Fruit fly (Drosophila melanogaster) whole organism, prepupa: ENCODE data around the gene msd1.
A peak's percentile ranks its signal among the peaks of the same experiment; 100 is the strongest.

Experiments
- Blimp-1 ChIP-seq: fragments of 200-800 bp; sonication (Bioruptor generic); optimal IDR thresholded peaks from 3 replicates; lab custom pipeline; 2017; ENCODE audit warnings: missing biosample characterization, missing genetic modification characterization, mild to moderate bottlenecking, moderate library complexity, missing genetic modification reagents
- CG10631 ChIP-seq: fragments of 200-800 bp; sonication (Bioruptor generic); optimal IDR thresholded peaks from 2 replicates; lab custom pipeline; 2016; ENCODE audit warnings: missing biosample characterization, missing genetic modification characterization
- CG10669 ChIP-seq: fragments of 200-800 bp; sonication (Bioruptor generic); optimal IDR thresholded peaks from 3 replicates; lab custom pipeline; 2018; ENCODE audit warnings: missing biosample characterization, mild to moderate bottlenecking, missing genetic modification characterization, moderate library complexity
- CG11294 ChIP-seq: fragments of 200-800 bp; sonication (Bioruptor generic); IDR thresholded peaks from 2 replicates; pipeline ENCODE4 v1.3.6; 2022; ENCODE audit warnings: missing biosample characterization, missing genetic modification characterization
- CG11762 ChIP-seq: fragments of 200-800 bp; sonication (Bioruptor generic); optimal IDR thresholded peaks from 3 replicates; lab custom pipeline; 2016; ENCODE audit warnings: missing biosample characterization, missing genetic modification characterization; ENCODE audit not compliant: insufficient read depth
- CG11902 ChIP-seq: fragments of 200-800 bp; sonication (Bioruptor generic); optimal IDR thresholded peaks from 3 replicates; lab custom pipeline; 2016; ENCODE audit warnings: missing biosample characterization, missing genetic modification characterization
- CG15336 ChIP-seq: fragments of 200-800 bp; sonication (Bioruptor generic); IDR thresholded peaks from 2 replicates; pipeline ENCODE4 v1.3.6; 2022; ENCODE audit warnings: missing biosample characterization, missing genetic modification characterization
- CG1621 ChIP-seq: fragments of 200-800 bp; sonication (Bioruptor generic); optimal IDR thresholded peaks from 3 replicates; lab custom pipeline; 2018; ENCODE audit warnings: missing biosample characterization, mild to moderate bottlenecking, missing genetic modification characterization
- CG3032 ChIP-seq: fragments of 200-800 bp; optimal IDR thresholded peaks from 2 replicates; lab custom pipeline; 2019; ENCODE audit warnings: missing biosample characterization, mild to moderate bottlenecking, missing genetic modification characterization, moderate library complexity
- CG31627 ChIP-seq: fragments of 200-800 bp; sonication (Bioruptor generic); optimal IDR thresholded peaks from 3 replicates; lab custom pipeline; 2016; ENCODE audit warnings: missing biosample characterization, missing genetic modification characterization
- CG3919 ChIP-seq: fragments of 200-800 bp; sonication (Bioruptor generic); optimal IDR thresholded peaks from 3 replicates; lab custom pipeline; 2016; ENCODE audit warnings: missing biosample characterization, missing genetic modification characterization
- CG6163 ChIP-seq: fragments of 200-800 bp; sonication (Bioruptor generic); IDR thresholded peaks from 3 replicates; pipeline ENCODE4 v1.3.6; 2022; ENCODE audit warnings: missing biosample characterization, missing genetic modification characterization
- CG6276 ChIP-seq: fragments of 200-800 bp; sonication (Bioruptor generic); optimal IDR thresholded peaks from 2 replicates; lab custom pipeline; 2017; ENCODE audit warnings: missing biosample characterization, mild to moderate bottlenecking, missing genetic modification characterization
- CG6808 ChIP-seq: fragments of 200-800 bp; sonication (Bioruptor generic); optimal IDR thresholded peaks from 3 replicates; lab custom pipeline; 2017; ENCODE audit warnings: missing biosample characterization, missing genetic modification characterization, mild to moderate bottlenecking, moderate library complexity, missing genetic modification reagents
- CG6854 ChIP-seq: fragments of 200-800 bp; sonication (Bioruptor generic); optimal IDR thresholded peaks from 2 replicates; lab custom pipeline; 2017; ENCODE audit warnings: missing biosample characterization, mild to moderate bottlenecking, missing genetic modification characterization
- CG7368 ChIP-seq: fragments of 200-800 bp; sonication (Bioruptor generic); optimal IDR thresholded peaks from 3 replicates; lab custom pipeline; 2016; ENCODE audit warnings: missing biosample characterization, missing genetic modification characterization
- CG8119 ChIP-seq: fragments of 200-800 bp; sonication (Bioruptor generic); IDR thresholded peaks from 3 replicates; pipeline ENCODE4 v1.3.6; 2022; ENCODE audit warnings: missing biosample characterization, missing genetic modification characterization
- CG8319 ChIP-seq: fragments of 200-800 bp; sonication (Bioruptor generic); optimal IDR thresholded peaks from 3 replicates; lab custom pipeline; 2016; ENCODE audit warnings: missing biosample characterization, missing genetic modification characterization
- CG8632 ChIP-seq: fragments of 200-800 bp; sonication (Bioruptor generic); optimal IDR thresholded peaks from 3 replicates; lab custom pipeline; 2016; ENCODE audit warnings: missing biosample characterization, missing genetic modification characterization
- CG9139 ChIP-seq: fragments of 200-800 bp; sonication (Bioruptor generic); optimal IDR thresholded peaks from 3 replicates; lab custom pipeline; 2017; ENCODE audit warnings: missing biosample characterization, mild to moderate bottlenecking, missing genetic modification characterization
- Eip93F ChIP-seq: fragments of 200-800 bp; sonication (Bioruptor generic); optimal IDR thresholded peaks from 2 replicates; lab custom pipeline; 2016; ENCODE audit warnings: missing biosample characterization, mild to moderate bottlenecking, missing genetic modification characterization
- Ets21C ChIP-seq: fragments of 200-800 bp; sonication (Bioruptor generic); optimal IDR thresholded peaks from 3 replicates; lab custom pipeline; 2016; ENCODE audit warnings: missing biosample characterization, missing genetic modification characterization
- Ets96B ChIP-seq: fragments of 200-800 bp; optimal IDR thresholded peaks from 2 replicates; lab custom pipeline; 2019; ENCODE audit warnings: missing biosample characterization, mild to moderate bottlenecking, missing genetic modification characterization, moderate library complexity
- Gug ChIP-seq: fragments of 200-800 bp; sonication (Bioruptor generic); IDR thresholded peaks from 2 replicates; pipeline ENCODE4 v1.3.6; 2022; ENCODE audit warnings: missing biosample characterization, missing genetic modification characterization
- Hr39 ChIP-seq: fragments of 200-800 bp; sonication (Bioruptor generic); optimal IDR thresholded peaks from 2 replicates; lab custom pipeline; 2016; ENCODE audit warnings: missing biosample characterization, missing genetic modification characterization
- Hr4 ChIP-seq: fragments of 200-800 bp; sonication (Bioruptor generic); optimal IDR thresholded peaks from 3 replicates; lab custom pipeline; 2016; ENCODE audit warnings: missing biosample characterization, missing genetic modification characterization
- Lpt ChIP-seq: fragments of 200-800 bp; sonication (Bioruptor generic); optimal IDR thresholded peaks from 3 replicates; lab custom pipeline; 2016; ENCODE audit warnings: missing biosample characterization, missing genetic modification characterization
- Met ChIP-seq: fragments of 200-800 bp; sonication (Bioruptor generic); optimal IDR thresholded peaks from 3 replicates; lab custom pipeline; 2016; ENCODE audit warnings: missing biosample characterization, missing genetic modification characterization
- OdsH ChIP-seq: fragments of 200-800 bp; sonication (Bioruptor generic); optimal IDR thresholded peaks from 3 replicates; lab custom pipeline; 2016; ENCODE audit warnings: missing biosample characterization, missing genetic modification characterization
- Smox ChIP-seq: fragments of 200-800 bp; sonication (Bioruptor generic); optimal IDR thresholded peaks from 3 replicates; lab custom pipeline; 2016; ENCODE audit warnings: missing biosample characterization, missing genetic modification characterization
- Sox102F ChIP-seq: fragments of 200-800 bp; sonication (Bioruptor generic); optimal IDR thresholded peaks from 2 replicates; lab custom pipeline; 2016; ENCODE audit warnings: missing biosample characterization, mild to moderate bottlenecking, missing genetic modification characterization
- Sox14 ChIP-seq: fragments of 200-800 bp; sonication (Bioruptor generic); optimal IDR thresholded peaks from 3 replicates; lab custom pipeline; 2016; ENCODE audit warnings: missing biosample characterization, missing genetic modification characterization
- achi ChIP-seq: fragments of 200-800 bp; sonication (Bioruptor generic); optimal IDR thresholded peaks from 3 replicates; lab custom pipeline; 2016; ENCODE audit warnings: missing biosample characterization, missing genetic modification characterization
- acj6 ChIP-seq: fragments of 200-800 bp; sonication (Bioruptor generic); optimal IDR thresholded peaks from 3 replicates; lab custom pipeline; 2016; ENCODE audit warnings: missing biosample characterization, missing genetic modification characterization
- cyc ChIP-seq: fragments of 200-800 bp; sonication (Bioruptor generic); optimal IDR thresholded peaks from 3 replicates; lab custom pipeline; 2016; ENCODE audit warnings: missing biosample characterization, missing genetic modification characterization
- dac ChIP-seq: fragments of 200-800 bp; sonication (Bioruptor generic); optimal IDR thresholded peaks from 2 replicates; lab custom pipeline; 2017; ENCODE audit warnings: missing biosample characterization, mild to moderate bottlenecking, missing genetic modification characterization
- dsx ChIP-seq: fragments of 200-800 bp; optimal IDR thresholded peaks from 3 replicates; lab custom pipeline; 2019; ENCODE audit warnings: missing biosample characterization, mild to moderate bottlenecking, missing genetic modification characterization, moderate library complexity; ENCODE audit not compliant: poor library complexity, severe bottlenecking
- eg ChIP-seq: fragments of 200-800 bp; sonication (Bioruptor generic); IDR thresholded peaks from 3 replicates; pipeline ENCODE4 v1.3.6; 2022; ENCODE audit warnings: missing biosample characterization, missing genetic modification characterization
- fd59A ChIP-seq: fragments of 200-800 bp; sonication (Bioruptor generic); optimal IDR thresholded peaks from 2 replicates; lab custom pipeline; 2017; ENCODE audit warnings: missing biosample characterization, mild to moderate bottlenecking, missing genetic modification characterization, missing genetic modification reagents
- fkh ChIP-seq: fragments of 200-800 bp; sonication (Bioruptor generic); optimal IDR thresholded peaks from 3 replicates; lab custom pipeline; 2017; ENCODE audit warnings: missing biosample characterization, mild to moderate bottlenecking, missing genetic modification characterization, moderate library complexity
- net ChIP-seq: fragments of 200-800 bp; sonication (Bioruptor generic); optimal IDR thresholded peaks from 3 replicates; lab custom pipeline; 2016; ENCODE audit warnings: missing biosample characterization, missing genetic modification characterization
- pdm3 ChIP-seq: fragments of 200-800 bp; sonication (Bioruptor generic); optimal IDR thresholded peaks from 3 replicates; lab custom pipeline; 2016; ENCODE audit warnings: missing biosample characterization, missing genetic modification characterization
- salr ChIP-seq, 2 experiments: fragments of 200-800 bp; sonication (Bioruptor generic); optimal IDR thresholded peaks; 3 replicates each; lab custom pipeline; 2016 to 2018; ENCODE audit warnings: missing biosample characterization in 2 of 2, missing genetic modification characterization in 2 of 2, mild to moderate bottlenecking in 1 of 2
- svp ChIP-seq: fragments of 200-800 bp; sonication (Bioruptor generic); peaks from one replicate; lab custom pipeline; 2016; ENCODE audit warnings: missing biosample characterization, missing genetic modification characterization
- topi ChIP-seq: fragments of 200-800 bp; sonication (Bioruptor generic); optimal IDR thresholded peaks from 3 replicates; lab custom pipeline; 2016; ENCODE audit warnings: missing biosample characterization, missing genetic modification characterization
- vri ChIP-seq: fragments of 200-800 bp; sonication (Bioruptor generic); optimal IDR thresholded peaks from 3 replicates; lab custom pipeline; 2016; ENCODE audit warnings: missing biosample characterization, mild to moderate bottlenecking, missing genetic modification characterization

The msd1 gene

DNA sequence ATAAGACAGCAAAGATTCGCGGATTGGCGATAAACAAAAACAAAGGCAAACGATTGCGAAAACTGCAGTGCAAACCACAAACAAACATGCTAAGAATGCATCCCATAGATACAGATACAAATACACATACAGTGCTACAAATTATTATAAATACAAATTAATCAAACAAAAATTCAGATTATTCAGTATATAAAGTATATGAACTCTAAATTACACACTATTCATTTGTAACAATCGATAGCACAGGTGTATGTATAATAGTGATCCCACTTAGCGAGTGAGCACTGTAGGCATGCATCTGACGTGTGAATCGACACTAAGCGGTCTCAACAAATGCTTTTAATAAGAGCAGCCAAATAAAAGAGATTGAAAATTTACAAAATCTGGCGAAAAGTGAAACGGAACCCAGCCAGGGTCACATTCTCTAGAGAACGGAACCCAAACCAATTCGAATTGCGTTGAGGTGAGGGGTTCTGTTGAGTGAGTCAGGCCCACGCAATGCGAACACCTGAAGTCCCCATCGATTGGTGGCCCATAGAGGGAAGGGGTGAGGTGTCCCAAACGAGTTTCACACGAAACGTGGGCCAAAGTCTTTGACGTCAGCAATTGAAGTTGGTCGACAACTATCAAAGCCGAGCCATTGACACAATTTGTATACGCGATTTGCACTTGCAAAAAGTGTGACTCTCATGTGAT lies 43.0 kb downstream of the msd1 start (continued):
- no peak for TF ChIP-seq dsx
- peak; percentile 52 for TF ChIP-seq dac (GFP tag; lab: Kevin White, UChicago)
- TF ChIP-seq fkh: no peak
- TF ChIP-seq Lpt (GFP tag; lab: Kevin White, UChicago): peak; percentile 29
- TF ChIP-seq CG8319 (GFP tag; lab: Kevin White, UChicago): no peak
- peak; percentile 37 for TF ChIP-seq topi (GFP tag; lab: Kevin White, UChicago)
- peak; percentile 73 for TF ChIP-seq OdsH (GFP tag; lab: Kevin White, UChicago)
- TF ChIP-seq CG15336: peak; percentile 80
- TF ChIP-seq CG10631 (GFP tag; lab: Kevin White, UChicago): peak; percentile 55
- TF ChIP-seq Hr4 (GFP tag; lab: Kevin White, UChicago): peak; percentile 82
- TF ChIP-seq Ets21C (GFP tag; lab: Kevin White, UChicago): peak; percentile 25
- TF ChIP-seq CG3032 (tag; lab: Kevin White, UChicago): peak; percentile 28
- peak; percentile 31 for TF ChIP-seq CG6276 (GFP tag; lab: Kevin White, UChicago)
- no peak for TF ChIP-seq CG9139 (GFP tag; lab: Kevin White, UChicago)
- no peak for TF ChIP-seq Eip93F
- peak; percentile 44; the same call in 1 of the 2 replicates for TF ChIP-seq CG11294
- TF ChIP-seq Hr39 (GFP tag; lab: Kevin White, UChicago): peak; percentile 72
- no peak for TF ChIP-seq CG11902
- peak; percentile 74 for TF ChIP-seq CG31627 (GFP tag; lab: Kevin White, UChicago)
- peak; percentile 61; the same call in 1 of the 2 replicates for TF ChIP-seq Gug (GFP tag; lab: Robert Waterston, UW)
- no peak for TF ChIP-seq CG6854 (GFP tag; lab: Kevin White, UChicago)
- peak; percentile 80 for TF ChIP-seq svp
- no peak for TF ChIP-seq Blimp-1
- TF ChIP-seq CG11762 (GFP tag; lab: Kevin White, UChicago): no peak
- TF ChIP-seq Smox (GFP tag; lab: Kevin White, UChicago): peak; percentile 73
- TF ChIP-seq CG8632 (GFP tag; lab: Kevin White, UChicago): peak; percentile 68
- no peak for TF ChIP-seq CG6808 (GFP tag; lab: Kevin White, UChicago)
- no peak for TF ChIP-seq vri
- TF ChIP-seq net (GFP tag; lab: Kevin White, UChicago): peak; percentile 66

DNA sequence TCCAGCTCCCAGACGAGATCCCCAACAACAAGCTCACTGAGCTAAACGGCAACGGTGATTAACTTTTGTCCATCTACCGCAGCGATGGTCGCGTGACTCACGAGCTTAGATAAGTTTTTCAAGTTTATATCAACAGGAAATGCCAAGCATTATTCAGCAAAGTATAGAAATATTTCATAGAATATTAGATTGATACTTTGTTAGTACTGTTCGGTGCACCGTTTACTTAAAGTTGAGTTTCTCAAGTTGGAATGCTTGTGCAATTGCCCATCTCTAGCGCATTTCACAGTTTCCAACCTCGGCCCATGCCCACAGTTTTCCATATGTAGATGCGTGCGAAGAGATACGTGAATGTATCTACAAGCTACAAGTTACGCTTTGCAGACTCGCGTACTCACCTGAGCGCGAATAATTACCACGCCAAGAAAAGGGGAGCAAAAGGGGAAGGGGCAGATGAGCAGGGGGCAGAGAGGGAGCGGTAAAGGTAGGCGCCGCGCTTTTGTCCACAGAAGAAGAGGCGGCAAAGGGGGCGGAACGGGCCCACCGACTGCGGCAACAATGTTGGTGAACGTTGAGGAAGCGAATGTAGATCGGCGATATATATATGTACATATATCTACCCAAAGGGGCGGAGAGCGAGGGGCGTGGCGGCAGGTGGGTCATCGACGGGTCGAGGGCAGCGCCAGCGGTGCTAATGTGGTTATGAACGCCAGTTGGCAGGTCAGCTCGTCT lies 44.6 kb downstream of the msd1 start:
- peak in 1 of 2 experiments; percentile 59 for TF ChIP-seq salr (GFP tag; optimal IDR thresholded peaks at IDR 0.05; lab: Kevin White, UChicago)
- peak; percentile 43 for TF ChIP-seq CG7368 (GFP tag; lab: Kevin White, UChicago)
- no peak for TF ChIP-seq CG8319 (GFP tag; lab: Kevin White, UChicago)
- peak; percentile 62 for TF ChIP-seq Ets96B (tag; lab: Kevin White, UChicago)
- peak; percentile 12 for TF ChIP-seq Sox102F (GFP tag; lab: Kevin White, UChicago)
- peak; percentile 71 for TF ChIP-seq achi (GFP tag; lab: Kevin White, UChicago)
- TF ChIP-seq fd59A (GFP tag; lab: Kevin White, UChicago): peak; percentile 48
- peak; percentile 66 for TF ChIP-seq CG3919
- TF ChIP-seq fkh: no peak
- peak; percentile 38 for TF ChIP-seq CG1621 (tag; lab: Kevin White, UChicago)
- TF ChIP-seq CG9139 (GFP tag; lab: Kevin White, UChicago): peak; percentile 5
- TF ChIP-seq acj6 (GFP tag; lab: Kevin White, UChicago): peak; percentile 66
- TF ChIP-seq Met (GFP tag; lab: Kevin White, UChicago): peak; percentile 14
- peak; percentile 65 for TF ChIP-seq CG10669 (GFP tag; lab: Kevin White, UChicago)
- peak; percentile 91 for TF ChIP-seq dsx
- TF ChIP-seq net (GFP tag; lab: Kevin White, UChicago): peak; percentile 63
- peak; percentile 70 for TF ChIP-seq dac (GFP tag; lab: Kevin White, UChicago)
- TF ChIP-seq CG8119 (GFP tag; lab: Robert Waterston, UW): peak; percentile 85
- TF ChIP-seq CG11762 (GFP tag; lab: Kevin White, UChicago): no peak
- no peak for TF ChIP-seq cyc (GFP tag; lab: Kevin White, UChicago)
- peak; percentile 85 for TF ChIP-seq CG6163 (GFP tag; lab: Robert Waterston, UW)
- no peak for TF ChIP-seq Eip93F
- TF ChIP-seq Blimp-1: no peak
- TF ChIP-seq Sox14 (GFP tag; lab: Kevin White, UChicago): peak; percentile 68
- peak; percentile 70 for TF ChIP-seq OdsH (GFP tag; lab: Kevin White, UChicago)
- peak; percentile 80 for TF ChIP-seq eg (GFP tag; lab: Robert Waterston, UW)
- peak; percentile 71 for TF ChIP-seq pdm3 (GFP tag; lab: Kevin White, UChicago)
- peak; percentile 49 for TF ChIP-seq CG6808 (GFP tag; lab: Kevin White, UChicago)
- TF ChIP-seq CG6854 (GFP tag; lab: Kevin White, UChicago): no peak
